Worm (Caenorhabditis elegans) whole organism, midembryonic: ENCODE results near the gene sru-22.
"Not testable (repeated sequence)": the region's sequence is repeated elsewhere in the genome, so short reads cannot be mapped to it uniquely, and the experiment has no call there.

Experiments used
- T22C8.4 ChIP-seq: fragments of 200-800 bp; sonication (Bioruptor generic); IDR thresholded peaks from 2 replicates; pipeline ENCODE4 v1.3.6; 2022; ENCODE audit warnings: missing genetic modification characterization, missing compliant biosample characterization
- cog-1 ChIP-seq: sonication (generic microtip); optimal IDR thresholded peaks from 2 replicates; lab custom pipeline; 2016; ENCODE audit warnings: missing genetic modification characterization, missing compliant biosample characterization
- flt-1 ChIP-seq: fragments of 200-800 bp; sonication (Bioruptor generic); IDR thresholded peaks from 2 replicates; pipeline ENCODE4 v1.3.6; 2022; ENCODE audit warnings: missing genetic modification characterization, missing compliant biosample characterization
- klf-2 ChIP-seq: fragments of 200-800 bp; sonication (Bioruptor generic); conservative IDR thresholded peaks from 2 replicates; pipeline ENCODE4 v1.3.6; 2022; ENCODE audit warnings: missing genetic modification reagents, missing genetic modification characterization, missing compliant biosample characterization
- med-1 ChIP-seq: sonication (generic microtip); optimal IDR thresholded peaks from 2 replicates; lab custom pipeline; 2017; ENCODE audit warnings: missing genetic modification characterization, mild to moderate bottlenecking, missing compliant biosample characterization, antibody characterized with exemption, missing genetic modification reagents; ENCODE audit not compliant: insufficient read depth
- ref-1 ChIP-seq: fragments of 200-800 bp; sonication (Bioruptor generic); conservative IDR thresholded peaks from 2 replicates; pipeline ENCODE4 v1.3.6; 2022; ENCODE audit warnings: missing genetic modification reagents, missing genetic modification characterization, missing compliant biosample characterization
- tab-1 ChIP-seq: fragments of 200-800 bp; sonication (Bioruptor generic); IDR thresholded peaks from 2 replicates; pipeline ENCODE4 v1.3.6; 2022; ENCODE audit warnings: missing genetic modification characterization, missing compliant biosample characterization
- ztf-23 ChIP-seq: fragments of 200-800 bp; sonication (Bioruptor generic); IDR thresholded peaks from 2 replicates; pipeline ENCODE4 v1.3.6; 2022; ENCODE audit warnings: missing genetic modification reagents, missing genetic modification characterization, missing compliant biosample characterization
- ztf-29 ChIP-seq: fragments of 200-800 bp; sonication (Bioruptor generic); IDR thresholded peaks from 2 replicates; pipeline ENCODE4 v1.3.6; 2022; ENCODE audit warnings: missing genetic modification reagents, missing genetic modification characterization, missing compliant biosample characterization

sru-22 gene

ce11 chrV:15952762-15953161, 22.0 kb downstream of the sru-22 start, which contains the start of gene srw-56:
srw-56 (minus strand) TSS chrV:15952862.
- TF ChIP-seq flt-1, result no peak
- no peak for TF ChIP-seq ref-1 (GFP tag; lab: Robert Waterston, UW)
- TF ChIP-seq ztf-29 (GFP tag; lab: Robert Waterston, UW), result no peak
- no peak for TF ChIP-seq cog-1 (tag; lab: Kevin White, UChicago)
- no peak for TF ChIP-seq med-1 (GFP tag; lab: Kevin White, UChicago)
- TF ChIP-seq T22C8.4, result no peak
- TF ChIP-seq klf-2 (GFP tag; lab: Robert Waterston, UW), result no peak
- TF ChIP-seq ztf-23 (GFP tag; lab: Robert Waterston, UW), result no peak
- TF ChIP-seq tab-1 (GFP tag; lab: Robert Waterston, UW), result no peak

DNA sequence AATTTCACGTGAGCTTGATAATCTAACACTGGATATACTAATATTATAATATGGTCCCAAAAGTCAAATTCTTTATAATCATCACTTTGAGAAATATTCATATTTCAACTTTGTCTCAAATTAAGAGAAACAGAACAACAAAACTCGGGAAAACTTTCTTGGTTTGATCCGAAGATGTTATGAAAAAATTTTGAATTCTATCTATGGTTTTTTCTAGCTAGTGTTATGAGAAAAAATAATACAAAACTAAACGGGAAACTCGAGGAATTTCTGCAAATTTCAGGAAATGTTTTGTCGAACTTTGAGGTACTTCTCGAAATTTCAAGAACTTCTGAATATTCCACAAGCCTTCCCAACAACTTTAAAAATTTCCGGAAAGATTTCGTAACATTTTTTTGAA, 23.8 kb downstream of the sru-22 start, which contains the start of gene srw-59:
TSS of gene srw-59 (minus strand) at position 101 of the 400 bp plus-strand sequence.
- TF ChIP-seq klf-2 (GFP tag; lab: Robert Waterston, UW), result no peak
- TF ChIP-seq T22C8.4, result no peak
- TF ChIP-seq ztf-29 (GFP tag; lab: Robert Waterston, UW), result no peak
- TF ChIP-seq flt-1, result no peak
- no peak for TF ChIP-seq med-1 (GFP tag; lab: Kevin White, UChicago)
- no peak for TF ChIP-seq ztf-23 (GFP tag; lab: Robert Waterston, UW)
- no peak for TF ChIP-seq ref-1 (GFP tag; lab: Robert Waterston, UW)
- no peak for TF ChIP-seq tab-1 (GFP tag; lab: Robert Waterston, UW)
- TF ChIP-seq cog-1 (tag; lab: Kevin White, UChicago), result no peak

DNA sequence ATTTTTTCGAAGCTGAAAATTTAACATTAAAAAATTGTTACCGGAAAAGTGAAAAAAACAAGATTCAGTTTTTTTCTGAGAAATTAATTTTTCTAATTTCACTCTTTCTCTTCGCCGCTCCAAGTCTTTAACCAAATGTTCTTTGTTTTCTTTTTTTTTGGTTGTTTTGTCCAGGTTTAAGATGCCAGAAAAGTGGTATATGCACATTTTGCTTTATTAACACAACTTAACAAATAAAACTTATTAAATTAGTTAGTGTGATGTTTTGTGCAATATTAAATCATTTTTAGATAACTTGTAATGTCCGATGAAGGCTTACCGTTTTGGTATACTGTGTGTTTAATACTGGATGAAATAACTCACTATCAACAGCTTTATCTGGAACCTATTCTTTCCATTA, 31.6 kb downstream of the sru-22 start, which contains the start of gene srw-53:
TSS of gene srw-53 (plus strand) at position 301 of the 400 bp plus-strand sequence.
- TF ChIP-seq tab-1 (GFP tag; lab: Robert Waterston, UW), result no peak

DNA sequence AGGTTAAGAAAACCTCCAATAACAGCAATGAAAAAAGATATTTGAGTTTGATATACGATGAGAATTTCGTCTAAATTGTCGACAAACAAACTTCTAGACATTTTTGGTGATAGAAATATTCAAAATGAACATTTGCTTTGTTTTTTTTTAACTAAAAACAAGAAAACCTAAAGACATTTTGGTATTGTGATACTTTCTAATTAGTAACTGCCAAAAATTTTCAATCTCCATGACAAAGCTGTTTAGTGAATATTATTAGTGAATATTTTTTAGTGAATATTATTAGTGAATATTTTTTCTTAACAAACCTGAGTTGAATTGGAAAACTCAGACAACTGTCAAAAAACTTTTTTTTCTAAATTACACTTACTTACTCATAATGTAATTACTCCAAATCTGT, 34.5 kb downstream of the sru-22 start, which contains the start of gene srw-55:
TSS of gene srw-55 (minus strand) at position 101 of the 400 bp plus-strand sequence.
- TF ChIP-seq ztf-23 (GFP tag; lab: Robert Waterston, UW) (no peak), ztf-29 (GFP tag; lab: Robert Waterston, UW) (no peak), tab-1 (GFP tag; lab: Robert Waterston, UW) (no peak), cog-1 (tag; lab: Kevin White, UChicago) (no peak), ref-1 (GFP tag; lab: Robert Waterston, UW) (no peak), med-1 (GFP tag; lab: Kevin White, UChicago) (no peak), T22C8.4 (no peak), flt-1 (no peak)

- TF ChIP-seq ztf-23 (GFP tag; lab: Robert Waterston, UW) (no peak), cog-1 (tag; lab: Kevin White, UChicago) (no peak), T22C8.4 (no peak), tab-1 (GFP tag; lab: Robert Waterston, UW) (no peak), ref-1 (GFP tag; lab: Robert Waterston, UW) (no peak), ztf-29 (GFP tag; lab: Robert Waterston, UW) (no peak), med-1 (GFP tag; lab: Kevin White, UChicago) (no peak), klf-2 (GFP tag; lab: Robert Waterston, UW) (no peak), flt-1 (no peak)
These were observed 42.3 kb downstream of the sru-22 start, which contains the start of gene srw-26 for ce11 chrV:15932390-15932789. srw-26 (minus strand) TSS chrV:15932490.

- not testable (repeated sequence) for TF ChIP-seq klf-2, ztf-29, tab-1 (GFP tag; lab: Robert Waterston, UW)
These were observed 44.9 kb downstream of the sru-22 start, which contains the start of gene srbc-77 for ce11 chrV:15929882-15930281. srbc-77 (plus strand) TSS chrV:15930182.

DNA sequence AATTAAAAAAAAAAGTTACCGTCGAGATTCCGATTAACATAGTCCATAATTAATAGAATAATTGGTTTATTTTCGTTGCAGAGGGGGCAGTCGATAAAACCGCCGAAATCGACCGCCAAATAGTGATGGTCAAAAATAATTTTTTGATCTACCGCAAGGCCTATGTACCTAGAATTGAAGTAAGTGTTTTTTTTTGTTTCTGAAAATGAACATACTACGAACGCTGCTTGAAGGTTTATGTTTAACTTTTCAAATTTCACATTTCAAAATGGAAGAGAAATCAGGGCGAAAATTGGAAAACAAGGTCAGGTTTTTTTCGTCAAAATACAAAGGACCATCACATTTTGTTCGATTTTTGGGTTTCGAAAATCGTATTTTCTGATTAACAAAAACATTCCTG, 46.4 kb downstream of the sru-22 start, which contains the start of gene pzf-1:
TSS of gene pzf-1 (minus strand) at position 101 of the 400 bp plus-strand sequence.
- no peak for TF ChIP-seq ztf-23 (GFP tag; lab: Robert Waterston, UW)
- no peak for TF ChIP-seq T22C8.4
- TF ChIP-seq flt-1, result no peak
- no peak for TF ChIP-seq klf-2 (GFP tag; lab: Robert Waterston, UW)
- no peak for TF ChIP-seq tab-1 (GFP tag; lab: Robert Waterston, UW)
- TF ChIP-seq ztf-29 (GFP tag; lab: Robert Waterston, UW), result no peak
- TF ChIP-seq cog-1 (tag; lab: Kevin White, UChicago), result no peak
- TF ChIP-seq ref-1 (GFP tag; lab: Robert Waterston, UW), result no peak
- TF ChIP-seq med-1 (GFP tag; lab: Kevin White, UChicago), result no peak

DNA sequence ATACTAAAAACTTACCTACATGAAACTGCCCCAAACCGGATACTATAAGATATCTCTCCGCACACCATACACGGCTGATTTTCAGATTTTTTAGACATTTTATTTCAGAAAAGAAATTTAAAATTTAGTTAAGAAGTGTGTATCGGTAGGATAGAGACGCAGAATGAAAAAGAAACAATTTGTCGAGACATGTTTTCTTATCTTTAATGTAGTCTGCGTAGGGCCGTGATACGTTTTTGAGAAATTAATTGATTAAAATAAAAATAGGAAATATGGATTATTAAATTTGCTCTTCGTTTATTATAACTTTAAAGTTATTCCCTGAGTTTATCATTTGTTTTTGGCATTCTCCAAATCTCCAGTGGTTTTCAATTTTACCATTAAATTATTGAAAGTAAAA, 50.4 kb downstream of the sru-22 start, which contains the start of gene nhr-108:
TSS of gene nhr-108 (minus strand) at position 166 of the 400 bp plus-strand sequence.
- TF ChIP-seq med-1 (GFP tag; lab: Kevin White, UChicago), result no peak
- no peak for TF ChIP-seq flt-1
- no peak for TF ChIP-seq ref-1 (GFP tag; lab: Robert Waterston, UW)
- no peak for TF ChIP-seq ztf-29 (GFP tag; lab: Robert Waterston, UW)
- no peak for TF ChIP-seq tab-1 (GFP tag; lab: Robert Waterston, UW)
- no peak for TF ChIP-seq klf-2 (GFP tag; lab: Robert Waterston, UW)
- no peak for TF ChIP-seq ztf-23 (GFP tag; lab: Robert Waterston, UW)
- TF ChIP-seq T22C8.4, result no peak
- no peak for TF ChIP-seq cog-1 (tag; lab: Kevin White, UChicago)

DNA sequence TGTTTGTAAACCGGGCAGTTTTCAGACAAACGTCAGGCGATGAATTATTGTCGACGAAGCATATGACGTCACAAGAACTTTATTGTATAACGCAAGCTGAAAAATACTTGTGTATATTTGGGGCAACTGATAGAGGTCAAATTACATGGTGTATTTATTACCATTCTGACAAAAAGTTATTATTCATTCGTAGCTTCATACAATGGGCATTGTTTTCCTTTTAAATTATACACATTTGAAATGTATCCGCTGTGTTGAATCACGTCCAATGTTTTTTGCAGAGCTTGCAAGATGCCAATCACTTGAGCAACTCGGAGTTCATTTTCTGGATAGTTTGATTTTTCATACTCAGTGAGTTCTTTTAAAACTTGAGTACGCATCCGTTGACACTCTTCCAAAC, 51.8 kb downstream of the sru-22 start, which contains the start of gene F35E8.13:
TSS of gene F35E8.13 (plus strand) at position 301 of the 400 bp plus-strand sequence.
- TF ChIP-seq cog-1 (tag; lab: Kevin White, UChicago), result no peak
- TF ChIP-seq flt-1, result no peak
- TF ChIP-seq tab-1 (GFP tag; lab: Robert Waterston, UW), result no peak
- TF ChIP-seq med-1 (GFP tag; lab: Kevin White, UChicago), result no peak
- TF ChIP-seq ref-1 (GFP tag; lab: Robert Waterston, UW), result no peak
- TF ChIP-seq T22C8.4, result no peak
- no peak for TF ChIP-seq klf-2 (GFP tag; lab: Robert Waterston, UW)
- TF ChIP-seq ztf-29 (GFP tag; lab: Robert Waterston, UW), result no peak
- no peak for TF ChIP-seq ztf-23 (GFP tag; lab: Robert Waterston, UW)
